Fruit fly (Drosophila melanogaster) whole organism, prepupa: ENCODE results near the gene PIG-F.
A peak's percentile ranks its signal among the peaks of the same experiment; 100 is the strongest.

Source experiments
- CG10669 ChIP-seq: fragments of 200-800 bp; sonication (Bioruptor generic); optimal IDR thresholded peaks from 3 replicates; lab custom pipeline; 2018; ENCODE audit warnings: missing biosample characterization, mild to moderate bottlenecking, missing genetic modification characterization, moderate library complexity
- CG11762 ChIP-seq: fragments of 200-800 bp; sonication (Bioruptor generic); optimal IDR thresholded peaks from 3 replicates; lab custom pipeline; 2016; ENCODE audit warnings: missing biosample characterization, missing genetic modification characterization; ENCODE audit not compliant: insufficient read depth
- CG15336 ChIP-seq: fragments of 200-800 bp; sonication (Bioruptor generic); IDR thresholded peaks from 2 replicates; pipeline ENCODE4 v1.3.6; 2022; ENCODE audit warnings: missing biosample characterization, missing genetic modification characterization
- CG1621 ChIP-seq: fragments of 200-800 bp; sonication (Bioruptor generic); optimal IDR thresholded peaks from 3 replicates; lab custom pipeline; 2018; ENCODE audit warnings: missing biosample characterization, mild to moderate bottlenecking, missing genetic modification characterization
- CG16779 ChIP-seq: fragments of 200-800 bp; sonication (Bioruptor generic); optimal IDR thresholded peaks from 3 replicates; lab custom pipeline; 2017; ENCODE audit warnings: missing biosample characterization, mild to moderate bottlenecking, missing genetic modification characterization
- CG31627 ChIP-seq: fragments of 200-800 bp; sonication (Bioruptor generic); optimal IDR thresholded peaks from 3 replicates; lab custom pipeline; 2016; ENCODE audit warnings: missing biosample characterization, missing genetic modification characterization
- CG32006 ChIP-seq: fragments of 200-800 bp; sonication (Bioruptor generic); optimal IDR thresholded peaks from 3 replicates; lab custom pipeline; 2017; ENCODE audit warnings: missing biosample characterization, mild to moderate bottlenecking, missing genetic modification characterization
- CG34406 ChIP-seq: fragments of 200-800 bp; sonication (Bioruptor generic); optimal IDR thresholded peaks from 3 replicates; lab custom pipeline; 2016; ENCODE audit warnings: missing biosample characterization, missing genetic modification characterization
- CG3919 ChIP-seq: fragments of 200-800 bp; sonication (Bioruptor generic); optimal IDR thresholded peaks from 3 replicates; lab custom pipeline; 2016; ENCODE audit warnings: missing biosample characterization, missing genetic modification characterization
- CG6276 ChIP-seq: fragments of 200-800 bp; sonication (Bioruptor generic); optimal IDR thresholded peaks from 2 replicates; lab custom pipeline; 2017; ENCODE audit warnings: missing biosample characterization, mild to moderate bottlenecking, missing genetic modification characterization
- CG6808 ChIP-seq: fragments of 200-800 bp; sonication (Bioruptor generic); optimal IDR thresholded peaks from 3 replicates; lab custom pipeline; 2017; ENCODE audit warnings: missing biosample characterization, missing genetic modification characterization, mild to moderate bottlenecking, moderate library complexity, missing genetic modification reagents
- CG6854 ChIP-seq: fragments of 200-800 bp; sonication (Bioruptor generic); optimal IDR thresholded peaks from 2 replicates; lab custom pipeline; 2017; ENCODE audit warnings: missing biosample characterization, mild to moderate bottlenecking, missing genetic modification characterization
- CG7368 ChIP-seq: fragments of 200-800 bp; sonication (Bioruptor generic); optimal IDR thresholded peaks from 3 replicates; lab custom pipeline; 2016; ENCODE audit warnings: missing biosample characterization, missing genetic modification characterization
- CG8119 ChIP-seq: fragments of 200-800 bp; sonication (Bioruptor generic); IDR thresholded peaks from 3 replicates; pipeline ENCODE4 v1.3.6; 2022; ENCODE audit warnings: missing biosample characterization, missing genetic modification characterization
- CG8319 ChIP-seq: fragments of 200-800 bp; sonication (Bioruptor generic); optimal IDR thresholded peaks from 3 replicates; lab custom pipeline; 2016; ENCODE audit warnings: missing biosample characterization, missing genetic modification characterization
- CG8632 ChIP-seq: fragments of 200-800 bp; sonication (Bioruptor generic); optimal IDR thresholded peaks from 3 replicates; lab custom pipeline; 2016; ENCODE audit warnings: missing biosample characterization, missing genetic modification characterization
- CG9139 ChIP-seq: fragments of 200-800 bp; sonication (Bioruptor generic); optimal IDR thresholded peaks from 3 replicates; lab custom pipeline; 2017; ENCODE audit warnings: missing biosample characterization, mild to moderate bottlenecking, missing genetic modification characterization
- Eip75B ChIP-seq: fragments of 200-800 bp; sonication (Bioruptor generic); optimal IDR thresholded peaks from 3 replicates; lab custom pipeline; 2016; ENCODE audit warnings: missing biosample characterization, missing genetic modification characterization
- Eip78C ChIP-seq: fragments of 200-800 bp; sonication (Bioruptor generic); peaks from one replicate; lab custom pipeline; 2016; ENCODE audit warnings: missing biosample characterization, missing genetic modification characterization
- Ets96B ChIP-seq: fragments of 200-800 bp; optimal IDR thresholded peaks from 2 replicates; lab custom pipeline; 2019; ENCODE audit warnings: missing biosample characterization, mild to moderate bottlenecking, missing genetic modification characterization, moderate library complexity
- Gug ChIP-seq: fragments of 200-800 bp; sonication (Bioruptor generic); IDR thresholded peaks from 2 replicates; pipeline ENCODE4 v1.3.6; 2022; ENCODE audit warnings: missing biosample characterization, missing genetic modification characterization
- Hr38 ChIP-seq: sonication (Bioruptor generic); optimal IDR thresholded peaks from 2 replicates; lab custom pipeline; 2016; ENCODE audit warnings: missing biosample characterization, missing genetic modification characterization
- Hr4 ChIP-seq: fragments of 200-800 bp; sonication (Bioruptor generic); optimal IDR thresholded peaks from 3 replicates; lab custom pipeline; 2016; ENCODE audit warnings: missing biosample characterization, missing genetic modification characterization
- Lpt ChIP-seq: fragments of 200-800 bp; sonication (Bioruptor generic); optimal IDR thresholded peaks from 3 replicates; lab custom pipeline; 2016; ENCODE audit warnings: missing biosample characterization, missing genetic modification characterization
- OdsH ChIP-seq: fragments of 200-800 bp; sonication (Bioruptor generic); optimal IDR thresholded peaks from 3 replicates; lab custom pipeline; 2016; ENCODE audit warnings: missing biosample characterization, missing genetic modification characterization
- Smox ChIP-seq: fragments of 200-800 bp; sonication (Bioruptor generic); optimal IDR thresholded peaks from 3 replicates; lab custom pipeline; 2016; ENCODE audit warnings: missing biosample characterization, missing genetic modification characterization
- Sox102F ChIP-seq: fragments of 200-800 bp; sonication (Bioruptor generic); optimal IDR thresholded peaks from 2 replicates; lab custom pipeline; 2016; ENCODE audit warnings: missing biosample characterization, mild to moderate bottlenecking, missing genetic modification characterization
- Sox14 ChIP-seq: fragments of 200-800 bp; sonication (Bioruptor generic); optimal IDR thresholded peaks from 3 replicates; lab custom pipeline; 2016; ENCODE audit warnings: missing biosample characterization, missing genetic modification characterization
- Sox15 ChIP-seq: fragments of 200-800 bp; sonication (Bioruptor generic); optimal IDR thresholded peaks from 3 replicates; lab custom pipeline; 2016; ENCODE audit warnings: missing biosample characterization, missing genetic modification characterization
- achi ChIP-seq: fragments of 200-800 bp; sonication (Bioruptor generic); optimal IDR thresholded peaks from 3 replicates; lab custom pipeline; 2016; ENCODE audit warnings: missing biosample characterization, missing genetic modification characterization
- acj6 ChIP-seq: fragments of 200-800 bp; sonication (Bioruptor generic); optimal IDR thresholded peaks from 3 replicates; lab custom pipeline; 2016; ENCODE audit warnings: missing biosample characterization, missing genetic modification characterization
- dac ChIP-seq: fragments of 200-800 bp; sonication (Bioruptor generic); optimal IDR thresholded peaks from 2 replicates; lab custom pipeline; 2017; ENCODE audit warnings: missing biosample characterization, mild to moderate bottlenecking, missing genetic modification characterization
- dsx ChIP-seq: fragments of 200-800 bp; optimal IDR thresholded peaks from 3 replicates; lab custom pipeline; 2019; ENCODE audit warnings: missing biosample characterization, mild to moderate bottlenecking, missing genetic modification characterization, moderate library complexity; ENCODE audit not compliant: poor library complexity, severe bottlenecking
- eg ChIP-seq: fragments of 200-800 bp; sonication (Bioruptor generic); IDR thresholded peaks from 3 replicates; pipeline ENCODE4 v1.3.6; 2022; ENCODE audit warnings: missing biosample characterization, missing genetic modification characterization
- esn ChIP-seq: fragments of 200-800 bp; sonication (Bioruptor generic); optimal IDR thresholded peaks from 2 replicates; lab custom pipeline; 2016; ENCODE audit warnings: missing biosample characterization, mild to moderate bottlenecking, missing genetic modification characterization, moderate library complexity
- fd59A ChIP-seq: fragments of 200-800 bp; sonication (Bioruptor generic); optimal IDR thresholded peaks from 2 replicates; lab custom pipeline; 2017; ENCODE audit warnings: missing biosample characterization, mild to moderate bottlenecking, missing genetic modification characterization, missing genetic modification reagents
- fkh ChIP-seq: fragments of 200-800 bp; sonication (Bioruptor generic); optimal IDR thresholded peaks from 3 replicates; lab custom pipeline; 2017; ENCODE audit warnings: missing biosample characterization, mild to moderate bottlenecking, missing genetic modification characterization, moderate library complexity
- lz ChIP-seq: fragments of 200-800 bp; sonication (Bioruptor generic); optimal IDR thresholded peaks from 3 replicates; lab custom pipeline; 2016; ENCODE audit warnings: missing biosample characterization, missing genetic modification characterization
- pdm3 ChIP-seq: fragments of 200-800 bp; sonication (Bioruptor generic); optimal IDR thresholded peaks from 3 replicates; lab custom pipeline; 2016; ENCODE audit warnings: missing biosample characterization, missing genetic modification characterization
- salr ChIP-seq, 2 experiments: fragments of 200-800 bp; sonication (Bioruptor generic); optimal IDR thresholded peaks; 3 replicates each; lab custom pipeline; 2016 to 2018; ENCODE audit warnings: missing biosample characterization in 2 of 2, missing genetic modification characterization in 2 of 2, mild to moderate bottlenecking in 1 of 2
- spab ChIP-seq: fragments of 200-800 bp; sonication (Bioruptor generic); optimal IDR thresholded peaks from 2 replicates; lab custom pipeline; 2017; ENCODE audit warnings: missing biosample characterization, mild to moderate bottlenecking, missing genetic modification characterization, missing genetic modification reagents
- ss ChIP-seq, 2 experiments: fragments of 200-800 bp; sonication (Bioruptor generic); optimal IDR thresholded peaks; 2 replicates in 1 of 2; 3 replicates in 1 of 2; lab custom pipeline; 2017 to 2018; ENCODE audit warnings: mild to moderate bottlenecking in 2 of 2, missing biosample characterization in 2 of 2, missing genetic modification characterization in 2 of 2, moderate library complexity in 1 of 2
- topi ChIP-seq: fragments of 200-800 bp; sonication (Bioruptor generic); optimal IDR thresholded peaks from 3 replicates; lab custom pipeline; 2016; ENCODE audit warnings: missing biosample characterization, missing genetic modification characterization

The PIG-F gene

dm6 chr3L:19634788-19635448 lies 22.7 kb downstream of the PIG-F start (continued):
- TF ChIP-seq topi (GFP tag; lab: Kevin White, UChicago) (peak; percentile 47), CG34406 (GFP tag; lab: Kevin White, UChicago) (peak; percentile 58), achi (GFP tag; lab: Kevin White, UChicago) (peak; percentile 69), Hr4 (GFP tag; lab: Kevin White, UChicago) (peak; percentile 33), CG6276 (GFP tag; lab: Kevin White, UChicago) (peak; percentile 78), OdsH (GFP tag; lab: Kevin White, UChicago) (peak; percentile 63), Lpt (peak; percentile 88), CG3919 (peak; percentile 84), esn (GFP tag; lab: Kevin White, UChicago) (peak; percentile 65), Gug (GFP tag; lab: Robert Waterston, UW) (peak; percentile 79), CG6808 (GFP tag; lab: Kevin White, UChicago) (peak; percentile 81), CG15336 (GFP tag; lab: Robert Waterston, UW) (peak; percentile 91), CG32006 (GFP tag; lab: Kevin White, UChicago) (peak; percentile 73), acj6 (GFP tag; lab: Kevin White, UChicago) (peak; percentile 62), ss (GFP tag; optimal IDR thresholded peaks at IDR 0.05; lab: Kevin White, UChicago) (peak; percentile 57 to 81), Sox15 (peak; percentile 21)

- TF ChIP-seq Eip78C (GFP tag; lab: Kevin White, UChicago) (peak; percentile 66), ss (GFP tag; optimal IDR thresholded peaks at IDR 0.05; lab: Kevin White, UChicago) (peak in 1 of 2 experiments; percentile 42), Lpt (peak; percentile 29), CG9139 (GFP tag; lab: Kevin White, UChicago) (peak; percentile 12), CG15336 (GFP tag; lab: Robert Waterston, UW) (peak; percentile 69), Sox102F (GFP tag; lab: Kevin White, UChicago) (peak; percentile 34), CG8119 (GFP tag; lab: Robert Waterston, UW) (peak; percentile 32; the same call in 1 of the 3 replicates), CG3919 (no peak), CG6854 (GFP tag; lab: Kevin White, UChicago) (peak; percentile 3), Sox14 (no peak), fkh (GFP tag; lab: Kevin White, UChicago) (peak; percentile 55), Ets96B (tag; lab: Kevin White, UChicago) (no peak)
Measured at dm6 chr3L:19635478-19635996, 23.3 kb downstream of the PIG-F start, which contains the start of gene wnd. wnd (minus strand) TSS chr3L:19635783.

- TF ChIP-seq OdsH (GFP tag; lab: Kevin White, UChicago) = peak; percentile 13
- peak; percentile 27 for TF ChIP-seq Sox102F (GFP tag; lab: Kevin White, UChicago)
- TF ChIP-seq CG6854 (GFP tag; lab: Kevin White, UChicago) = no peak
- TF ChIP-seq CG7368 (GFP tag; lab: Kevin White, UChicago) = no peak
- no peak for TF ChIP-seq CG1621 (tag; lab: Kevin White, UChicago)
- TF ChIP-seq CG16779 (tag; lab: Kevin White, UChicago) = no peak
- peak; percentile 84 for TF ChIP-seq Eip78C (GFP tag; lab: Kevin White, UChicago)
- peak; percentile 8 for TF ChIP-seq Eip75B (GFP tag; lab: Kevin White, UChicago)
- no peak for TF ChIP-seq CG11762 (GFP tag; lab: Kevin White, UChicago)
- TF ChIP-seq Hr38 (GFP tag; lab: Kevin White, UChicago) = no peak
- no peak for TF ChIP-seq Hr4 (GFP tag; lab: Kevin White, UChicago)
- TF ChIP-seq dsx (GFP tag; lab: Kevin White, UChicago) = peak; percentile 2
- TF ChIP-seq dac (GFP tag; lab: Kevin White, UChicago) = no peak
- TF ChIP-seq salr (GFP tag; optimal IDR thresholded peaks at IDR 0.05; lab: Kevin White, UChicago) = no peak
- no peak for TF ChIP-seq CG8632 (GFP tag; lab: Kevin White, UChicago)
- TF ChIP-seq Sox14 = peak; percentile 8
- peak; percentile 22 for TF ChIP-seq Smox (GFP tag; lab: Kevin White, UChicago)
- no peak for TF ChIP-seq fd59A (GFP tag; lab: Kevin White, UChicago)
- peak; percentile 16 for TF ChIP-seq pdm3 (GFP tag; lab: Kevin White, UChicago)
- TF ChIP-seq eg (GFP tag; lab: Robert Waterston, UW) = no peak
- no peak for TF ChIP-seq CG8319 (GFP tag; lab: Kevin White, UChicago)
- no peak for TF ChIP-seq ss (GFP tag; optimal IDR thresholded peaks at IDR 0.05; lab: Kevin White, UChicago)
- no peak for TF ChIP-seq CG10669
- TF ChIP-seq lz (GFP tag; lab: Kevin White, UChicago) = peak; percentile 3
- peak; percentile 10 for TF ChIP-seq acj6 (GFP tag; lab: Kevin White, UChicago)
- no peak for TF ChIP-seq spab (GFP tag; lab: Kevin White, UChicago)
- TF ChIP-seq esn (GFP tag; lab: Kevin White, UChicago) = peak; percentile 52
- peak; percentile 67 for TF ChIP-seq fkh (GFP tag; lab: Kevin White, UChicago)
- TF ChIP-seq CG31627 = no peak
- no peak for TF ChIP-seq CG8119 (GFP tag; lab: Robert Waterston, UW)
Measured at dm6 chr3L:19636821-19637460, 24.7 kb downstream of the PIG-F start.
